Worm (Caenorhabditis elegans) whole organism, late embryonic: ENCODE data around the gene pgl-3.

Experiments
- ceh-19 ChIP-seq: fragments of 200-800 bp; sonication (Bioruptor generic); optimal IDR thresholded peaks from 2 replicates; lab custom pipeline; 2018; ENCODE audit warnings: mild to moderate bottlenecking, missing genetic modification characterization, missing compliant biosample characterization
- elt-2 ChIP-seq: sonication (generic microtip); optimal IDR thresholded peaks from 2 replicates; lab custom pipeline; 2016; ENCODE audit warnings: missing genetic modification reagents, missing genetic modification characterization, missing compliant biosample characterization
- madf-2 ChIP-seq: sonication (generic microtip); optimal IDR thresholded peaks from 2 replicates; lab custom pipeline; 2017; ENCODE audit warnings: missing genetic modification characterization, missing compliant biosample characterization
- pat-9 ChIP-seq: fragments of 200-800 bp; sonication (Bioruptor generic); optimal IDR thresholded peaks from 2 replicates; lab custom pipeline; 2018; ENCODE audit warnings: mild to moderate bottlenecking, missing genetic modification characterization, moderate library complexity, missing compliant biosample characterization
- pqm-1 ChIP-seq: sonication (generic microtip); optimal IDR thresholded peaks from 2 replicates; lab custom pipeline; 2016; ENCODE audit warnings: missing genetic modification characterization, missing compliant biosample characterization
- rnt-1 ChIP-seq: sonication (generic microtip); optimal IDR thresholded peaks from 2 replicates; lab custom pipeline; 2016; ENCODE audit warnings: missing genetic modification characterization, missing compliant biosample characterization

DNA sequence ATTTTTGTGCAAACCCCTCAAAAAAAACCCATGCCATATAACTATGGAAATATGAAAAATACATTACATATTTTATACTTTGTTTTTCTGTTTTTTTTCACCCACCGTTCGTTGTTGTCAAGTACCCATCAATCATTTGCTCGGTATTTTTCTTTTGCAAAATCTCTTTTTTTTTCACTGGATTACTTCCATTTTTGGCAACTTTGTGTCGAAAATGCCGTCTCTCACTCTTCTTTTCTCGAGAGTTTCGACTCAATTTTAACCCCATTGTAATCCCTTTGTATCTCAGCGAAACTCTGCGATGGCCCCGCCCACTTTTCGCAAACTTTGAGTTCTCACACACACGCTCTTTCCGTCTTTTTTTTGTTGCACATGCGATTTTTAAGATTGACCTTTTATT is 19.4 kb downstream of the pgl-3 start:
- TF ChIP-seq ceh-19 (GFP tag; lab: Kevin White, UChicago) (no peak), madf-2 (tag; lab: Kevin White, UChicago) (no peak), elt-2 (tag; lab: Kevin White, UChicago) (no peak), pat-9 (tag; lab: Kevin White, UChicago) (no peak), pqm-1 (no peak), rnt-1 (tag; lab: Kevin White, UChicago) (no peak)
